Fruit fly (Drosophila melanogaster) whole organism, pupa: ENCODE data around the gene RpL34b.

ENCODE experiments used
- CG10348 ChIP-seq: fragments of 200-800 bp; sonication (Bioruptor generic); IDR thresholded peaks from 2 replicates; pipeline ENCODE4 v1.3.6; 2022; ENCODE audit warnings: missing biosample characterization, missing genetic modification characterization
- CG12605 ChIP-seq: fragments of 200-800 bp; sonication (Bioruptor generic); IDR thresholded peaks from 2 replicates; pipeline ENCODE4 v1.3.6; 2022; ENCODE audit warnings: missing biosample characterization, missing genetic modification characterization
- CG13204 ChIP-seq: fragments of 200-800 bp; sonication (Bioruptor generic); optimal IDR thresholded peaks from 2 replicates; lab custom pipeline; 2018; ENCODE audit warnings: missing biosample characterization, mild to moderate bottlenecking, missing genetic modification characterization, moderate library complexity
- CG14655 ChIP-seq: fragments of 200-800 bp; sonication (Bioruptor generic); optimal IDR thresholded peaks from 3 replicates; lab custom pipeline; 2017; ENCODE audit warnings: mild to moderate bottlenecking, missing biosample characterization, missing genetic modification reagents, missing genetic modification characterization
- CG15710 ChIP-seq: fragments of 200-800 bp; sonication (Bioruptor generic); optimal IDR thresholded peaks from 2 replicates; lab custom pipeline; 2018; ENCODE audit warnings: missing biosample characterization, mild to moderate bottlenecking, missing genetic modification characterization, moderate library complexity
- CG17806 ChIP-seq: fragments of 200-800 bp; sonication (Bioruptor generic); optimal IDR thresholded peaks from 2 replicates; lab custom pipeline; 2018; ENCODE audit warnings: missing biosample characterization, mild to moderate bottlenecking, missing genetic modification characterization, moderate library complexity
- CG32121 ChIP-seq: fragments of 200-800 bp; sonication (Bioruptor generic); IDR thresholded peaks from 2 replicates; pipeline ENCODE4 v1.3.6; 2022; ENCODE audit warnings: missing biosample characterization, missing genetic modification characterization
- CG34367 ChIP-seq: fragments of 200-800 bp; sonication (Bioruptor generic); optimal IDR thresholded peaks from 2 replicates; lab custom pipeline; 2018; ENCODE audit warnings: missing biosample characterization, mild to moderate bottlenecking, missing genetic modification characterization
- CG4496 ChIP-seq: fragments of 200-800 bp; sonication (Bioruptor generic); IDR thresholded peaks from 3 replicates; pipeline ENCODE4 v1.3.6; 2022; ENCODE audit warnings: missing biosample characterization, missing genetic modification characterization
- CG8159 ChIP-seq: fragments of 200-800 bp; sonication (Bioruptor generic); optimal IDR thresholded peaks from 3 replicates; lab custom pipeline; 2018; ENCODE audit warnings: missing biosample characterization, mild to moderate bottlenecking, missing genetic modification characterization, moderate library complexity
- CG8301 ChIP-seq: fragments of 200-800 bp; sonication (Bioruptor generic); optimal IDR thresholded peaks from 2 replicates; lab custom pipeline; 2018; ENCODE audit warnings: missing biosample characterization, mild to moderate bottlenecking, missing genetic modification characterization
- CG9948 ChIP-seq: fragments of 200-800 bp; sonication (Bioruptor generic); optimal IDR thresholded peaks from 2 replicates; lab custom pipeline; 2018; ENCODE audit warnings: missing biosample characterization, mild to moderate bottlenecking, missing genetic modification characterization, moderate library complexity
- D1 ChIP-seq: fragments of 200-800 bp; sonication (Bioruptor generic); optimal IDR thresholded peaks from 2 replicates; lab custom pipeline; 2018; ENCODE audit warnings: missing biosample characterization, mild to moderate bottlenecking, missing genetic modification characterization, moderate library complexity
- EcR ChIP-seq: fragments of 200-800 bp; sonication (Bioruptor generic); optimal IDR thresholded peaks from 3 replicates; lab custom pipeline; 2019; ENCODE audit warnings: missing biosample characterization, missing genetic modification characterization, mild to moderate bottlenecking, moderate library complexity, missing genetic modification reagents
- Ets98B ChIP-seq: fragments of 200-800 bp; sonication (Bioruptor generic); IDR thresholded peaks from 2 replicates; pipeline ENCODE4 v1.3.6; 2022; ENCODE audit warnings: missing biosample characterization, missing genetic modification characterization
- Pif1A ChIP-seq: fragments of 200-800 bp; sonication (Bioruptor generic); optimal IDR thresholded peaks from 3 replicates; lab custom pipeline; 2016; ENCODE audit warnings: missing biosample characterization, missing genetic modification characterization
- Pif1B ChIP-seq: fragments of 200-800 bp; sonication (Bioruptor generic); optimal IDR thresholded peaks from 3 replicates; lab custom pipeline; 2016; ENCODE audit warnings: missing biosample characterization, missing genetic modification characterization
- Snoo ChIP-seq: fragments of 200-800 bp; sonication (Bioruptor generic); optimal IDR thresholded peaks from 3 replicates; lab custom pipeline; 2017; ENCODE audit warnings: missing biosample characterization, mild to moderate bottlenecking, missing genetic modification characterization, inconsistent platforms
- fd96Ca ChIP-seq: fragments of 200-800 bp; sonication (Bioruptor generic); IDR thresholded peaks from 3 replicates; pipeline ENCODE4 v1.3.6; 2022; ENCODE audit warnings: missing biosample characterization, missing genetic modification characterization
- gl ChIP-seq: fragments of 200-800 bp; sonication (Bioruptor generic); optimal IDR thresholded peaks from 2 replicates; lab custom pipeline; 2018; ENCODE audit warnings: missing biosample characterization, mild to moderate bottlenecking, missing genetic modification characterization
- rn ChIP-seq: fragments of 200-800 bp; sonication (Bioruptor generic); IDR thresholded peaks from 2 replicates; pipeline ENCODE4 v1.3.6; 2022; ENCODE audit warnings: missing biosample characterization, missing genetic modification characterization

Gene RpL34b

DNA sequence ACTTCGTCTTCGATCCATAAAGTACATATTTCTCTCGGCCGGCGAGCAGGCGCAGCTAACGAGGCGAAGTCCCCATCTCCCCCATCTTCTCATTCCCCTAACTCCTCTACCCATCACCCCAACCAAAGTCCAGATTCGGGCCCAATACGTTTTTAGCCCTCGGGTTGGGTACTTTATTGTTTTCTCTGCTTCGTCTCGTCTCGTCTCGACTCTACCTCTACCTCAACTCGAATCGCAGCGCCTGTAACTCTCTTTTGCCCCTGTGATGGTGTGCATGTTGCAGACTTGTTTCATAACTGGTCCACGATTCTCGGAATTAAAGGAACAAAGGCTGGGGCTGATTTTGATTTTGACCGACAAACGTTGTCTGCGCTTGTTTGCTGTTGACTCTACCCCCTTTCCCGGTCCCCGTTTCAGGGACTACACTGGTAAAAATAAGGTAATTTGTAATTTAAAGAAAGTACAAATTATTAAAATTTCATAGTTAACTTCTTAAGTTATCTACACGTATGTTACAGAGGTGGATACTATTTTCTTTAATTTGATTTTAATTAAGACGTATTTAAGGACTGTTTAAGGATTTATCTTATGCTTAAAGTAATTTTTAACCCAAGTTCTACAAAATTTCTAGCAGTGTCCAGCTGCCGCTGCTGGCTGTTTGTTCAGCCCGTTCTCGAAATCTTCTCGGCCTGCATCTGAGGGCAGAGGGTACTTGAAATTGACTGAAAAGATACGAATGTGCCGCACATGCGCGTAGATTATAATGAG lies 22.2 kb downstream of the RpL34b start:
- TF ChIP-seq rn (GFP tag; lab: Robert Waterston, UW) (peak; percentile 37), CG15710 (tag; lab: Kevin White, UChicago) (peak; percentile 86), CG32121 (GFP tag; lab: Robert Waterston, UW) (peak; percentile 54; the same call in 1 of the 2 replicates), fd96Ca (peak; percentile 59; the same call in 1 of the 3 replicates), Pif1B (GFP tag; lab: Kevin White, UChicago) (peak; percentile 88), gl (tag; lab: Kevin White, UChicago) (peak; percentile 46), Pif1A (GFP tag; lab: Kevin White, UChicago) (peak; percentile 88), CG4496 (peak; percentile 54; the same call in 2 of the 3 replicates), CG13204 (GFP tag; lab: Kevin White, UChicago) (peak; percentile 56), CG17806 (peak; percentile 86), CG8159 (tag; lab: Kevin White, UChicago) (peak; percentile 96), Ets98B (GFP tag; lab: Robert Waterston, UW) (no peak), CG34367 (tag; lab: Kevin White, UChicago) (peak; percentile 79), D1 (tag; lab: Kevin White, UChicago) (peak; percentile 78), CG9948 (peak; percentile 89), CG10348 (GFP tag; lab: Robert Waterston, UW) (no peak), Snoo (tag; lab: Kevin White, UChicago) (peak; percentile 86), CG14655 (peak; percentile 77), CG8301 (tag; lab: Kevin White, UChicago) (peak; percentile 81), EcR (GFP tag; lab: Kevin White, UChicago) (peak; percentile 74), CG12605 (GFP tag; lab: Robert Waterston, UW) (no peak)
- TF ChIP-seq, all 21 proteins: peak for 18

DNA sequence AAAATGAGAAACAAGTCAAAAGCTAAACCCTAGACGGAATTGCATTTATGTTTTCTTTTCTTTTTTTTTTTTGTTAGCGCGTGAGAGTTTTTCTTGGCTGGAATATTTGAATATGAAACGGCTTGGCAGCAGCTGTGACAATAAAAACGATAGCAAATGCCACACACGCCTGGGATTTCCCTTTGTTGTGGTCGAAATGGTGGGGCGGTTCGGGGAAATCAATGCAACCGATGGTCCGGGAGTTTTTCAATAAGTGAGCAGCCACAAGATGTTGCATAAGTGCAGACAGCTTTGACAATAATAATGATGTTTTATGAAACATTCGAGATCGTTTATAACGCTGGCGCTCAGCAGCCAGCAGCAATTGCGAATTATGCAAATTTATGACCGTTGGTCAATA lies 24.2 kb downstream of the RpL34b start:
- no peak for TF ChIP-seq CG4496
- TF ChIP-seq EcR (GFP tag; lab: Kevin White, UChicago): no peak
- no peak for TF ChIP-seq CG10348 (GFP tag; lab: Robert Waterston, UW)
- TF ChIP-seq Pif1B (GFP tag; lab: Kevin White, UChicago): no peak
- TF ChIP-seq, all 21 proteins: peak for 0

DNA sequence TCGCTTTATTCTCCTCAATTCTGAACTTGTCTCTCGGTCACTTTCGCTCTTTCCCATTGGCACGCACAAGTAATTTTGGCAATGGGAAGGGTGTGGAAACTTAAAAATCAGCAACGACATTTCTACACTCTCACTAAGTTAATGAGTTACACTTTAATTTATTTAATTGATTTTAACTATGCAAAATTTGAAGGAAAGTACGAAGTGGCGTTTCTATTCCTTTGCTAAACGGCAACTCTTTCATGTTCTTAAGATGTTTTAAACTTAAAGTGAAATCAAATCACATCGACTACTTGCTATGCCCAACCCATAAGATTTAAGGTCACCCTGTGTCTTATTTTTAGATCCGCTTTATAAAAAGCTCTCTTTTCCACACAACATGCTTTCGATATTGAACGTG lies 30.6 kb downstream of the RpL34b start:
- no peak for TF ChIP-seq CG13204 (GFP tag; lab: Kevin White, UChicago)
- peak; percentile 33 for TF ChIP-seq CG8301 (tag; lab: Kevin White, UChicago)
- TF ChIP-seq CG32121 (GFP tag; lab: Robert Waterston, UW): peak; percentile 65; the same call in 1 of the 2 replicates
- no peak for TF ChIP-seq CG15710 (tag; lab: Kevin White, UChicago)
- peak; percentile 63; the same call in 1 of the 2 replicates for TF ChIP-seq Ets98B (GFP tag; lab: Robert Waterston, UW)
- TF ChIP-seq Pif1A (GFP tag; lab: Kevin White, UChicago): peak; percentile 24

DNA sequence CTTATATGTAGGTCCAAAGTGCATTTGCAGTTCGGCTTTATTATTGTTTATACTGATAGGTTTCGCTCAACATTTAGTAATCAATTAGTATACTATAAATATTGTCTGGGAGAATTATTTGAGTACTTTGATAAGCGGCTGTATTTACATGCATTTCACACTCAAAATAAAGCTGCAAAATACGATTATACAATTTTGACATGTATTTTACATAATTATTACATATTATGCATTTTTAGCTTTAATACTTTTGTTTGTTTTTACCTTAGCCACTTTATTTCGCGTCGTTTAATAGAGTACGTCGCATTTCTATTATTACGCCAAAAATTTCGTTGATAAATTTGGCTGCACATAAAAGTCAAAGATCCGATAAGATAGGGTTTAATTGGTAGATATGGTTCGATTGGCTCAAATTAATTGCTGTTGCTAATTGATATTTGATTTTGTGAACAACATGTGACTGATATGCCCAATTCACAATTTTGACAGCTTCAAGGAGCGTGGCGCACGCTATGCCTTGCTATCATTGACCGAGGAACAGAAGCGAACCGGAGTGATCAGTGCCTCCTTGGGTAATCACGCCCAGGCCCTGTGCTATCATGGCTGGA lies 35.0 kb downstream of the RpL34b start:
- TF ChIP-seq Ets98B (GFP tag; lab: Robert Waterston, UW): no peak
- no peak for TF ChIP-seq fd96Ca

DNA sequence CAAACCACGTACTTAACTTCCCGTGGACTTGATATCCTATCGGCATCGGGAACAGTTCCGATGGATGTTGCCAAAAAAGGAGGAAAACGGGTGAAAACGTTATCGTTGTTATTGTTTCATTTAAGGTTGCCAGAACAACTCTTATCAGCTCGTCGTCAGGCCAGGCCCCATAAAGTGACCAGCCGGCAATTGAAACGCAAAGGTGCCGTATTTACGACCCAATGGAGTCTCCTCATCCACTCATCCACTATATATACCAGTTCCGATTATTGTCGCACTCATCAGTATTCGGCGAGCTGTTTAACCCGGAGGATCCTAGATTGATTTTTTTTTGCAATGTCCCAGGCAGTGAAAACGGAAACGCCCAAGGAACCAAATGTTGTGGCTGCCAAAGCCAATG lies 35.9 kb downstream of the RpL34b start, which contains the start of gene Srr:
Gene Srr (plus strand): TSS at position 278 of the 400 bp plus-strand sequence.
- no peak for TF ChIP-seq CG9948
- TF ChIP-seq, all 21 proteins: peak for 0

DNA sequence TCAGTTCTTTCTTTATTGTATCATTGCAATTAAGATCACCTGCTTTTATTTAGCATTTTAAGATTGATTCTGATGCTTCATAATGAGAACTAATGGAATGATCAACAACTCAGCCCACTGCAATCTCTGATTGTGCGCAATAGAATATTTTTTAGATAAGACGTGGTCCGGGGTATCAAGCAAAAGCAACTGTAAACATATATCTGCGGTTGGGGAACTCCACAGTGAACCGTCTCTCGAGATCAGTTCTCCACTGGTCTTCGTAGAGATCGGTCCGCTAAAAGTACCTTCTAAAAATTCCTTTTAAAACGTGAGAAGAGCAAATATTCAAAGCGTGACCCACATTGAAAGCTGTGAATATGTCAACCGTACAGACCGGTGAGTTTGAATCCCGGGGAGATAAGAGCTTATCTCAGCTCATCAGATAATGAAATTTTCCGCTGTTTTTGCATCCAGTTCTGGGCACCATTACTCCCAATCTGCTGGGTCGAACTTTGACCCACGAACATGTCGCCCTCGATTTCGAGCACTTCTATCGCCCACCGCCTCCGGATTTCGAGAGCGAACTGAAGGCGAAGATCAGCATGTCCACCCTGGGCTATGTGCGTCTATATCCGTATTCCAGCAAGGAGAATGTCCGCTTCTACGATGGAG lies 37.8 kb downstream of the RpL34b start, which contains the start of gene CG18473:
Gene CG18473 (plus strand): TSS at position 240 of the 654 bp plus-strand sequence.
- TF ChIP-seq Snoo (tag; lab: Kevin White, UChicago): no peak
- no peak for TF ChIP-seq CG8159 (tag; lab: Kevin White, UChicago)
- no peak for TF ChIP-seq Ets98B (GFP tag; lab: Robert Waterston, UW)
- no peak for TF ChIP-seq rn (GFP tag; lab: Robert Waterston, UW)
- TF ChIP-seq fd96Ca: no peak
- TF ChIP-seq Pif1B (GFP tag; lab: Kevin White, UChicago): no peak
- TF ChIP-seq CG12605 (GFP tag; lab: Robert Waterston, UW): no peak
- no peak for TF ChIP-seq CG32121 (GFP tag; lab: Robert Waterston, UW)
- no peak for TF ChIP-seq CG15710 (tag; lab: Kevin White, UChicago)
- no peak for TF ChIP-seq D1 (tag; lab: Kevin White, UChicago)
- no peak for TF ChIP-seq CG9948
- no peak for TF ChIP-seq CG14655
- no peak for TF ChIP-seq gl (tag; lab: Kevin White, UChicago)
